Worm (Caenorhabditis elegans) whole organism, L2 larva: ENCODE data around the gene med-2.

Experiments
- C34F6.9 ChIP-seq: fragments of 150-350 bp; optimal IDR thresholded peaks from 2 replicates; lab custom pipeline; 2014; ENCODE audit warnings: missing biosample characterization, missing genetic modification characterization
- F13H6.1 ChIP-seq: sonication (generic microtip); optimal IDR thresholded peaks from 2 replicates; lab custom pipeline; 2016; ENCODE audit warnings: missing genetic modification characterization, missing compliant biosample characterization
- R02D3.7 ChIP-seq: fragments of 150-350 bp; optimal IDR thresholded peaks from 2 replicates; lab custom pipeline; 2014; ENCODE audit warnings: missing biosample characterization, missing genetic modification characterization
- Y55F3AM.14 ChIP-seq: fragments of 200-800 bp; sonication (Bioruptor generic); optimal IDR thresholded peaks from 2 replicates; lab custom pipeline; 2018; ENCODE audit warnings: mild to moderate bottlenecking, missing genetic modification characterization, missing compliant biosample characterization
- ZK546.5 ChIP-seq: sonication (generic microtip); optimal IDR thresholded peaks from 2 replicates; lab custom pipeline; 2017; ENCODE audit warnings: missing biosample characterization, missing genetic modification characterization
- aly-2 ChIP-seq: fragments of 150-350 bp; optimal IDR thresholded peaks from 2 replicates; lab custom pipeline; 2014; ENCODE audit warnings: missing biosample characterization, missing genetic modification characterization
- ama-1 ChIP-seq: fragments of 150-350 bp; optimal IDR thresholded peaks from 2 replicates; lab custom pipeline; 2018; ENCODE audit warnings: inconsistent platforms
- ceh-16 ChIP-seq: fragments of 150-350 bp; optimal IDR thresholded peaks from 2 replicates; lab custom pipeline; 2014; ENCODE audit warnings: missing biosample characterization, missing genetic modification characterization
- ceh-82 ChIP-seq: fragments of 150-350 bp; optimal IDR thresholded peaks from 2 replicates; lab custom pipeline; 2014; ENCODE audit warnings: missing biosample characterization, missing genetic modification characterization
- crh-2 ChIP-seq: sonication (generic microtip); optimal IDR thresholded peaks from 2 replicates; lab custom pipeline; 2017; ENCODE audit warnings: missing biosample characterization, missing genetic modification characterization
- dmd-4 ChIP-seq: sonication (generic microtip); optimal IDR thresholded peaks from 2 replicates; lab custom pipeline; 2017; ENCODE audit warnings: missing biosample characterization, missing genetic modification characterization
- egl-27 ChIP-seq: sonication (generic microtip); optimal IDR thresholded peaks from 3 replicates; lab custom pipeline; 2017; ENCODE audit warnings: missing biosample characterization, missing genetic modification reagents, missing genetic modification characterization
- elt-3 ChIP-seq: sonication (generic microtip); optimal IDR thresholded peaks from 2 replicates; lab custom pipeline; 2017; ENCODE audit warnings: missing biosample characterization, missing genetic modification characterization
- gmeb-1 ChIP-seq: fragments of 150-350 bp; optimal IDR thresholded peaks from 2 replicates; lab custom pipeline; 2014; ENCODE audit warnings: missing biosample characterization, missing genetic modification characterization
- lin-11 ChIP-seq: fragments of 150-350 bp; sonication (generic microtip); optimal IDR thresholded peaks from 2 replicates; lab custom pipeline; 2014; ENCODE audit warnings: missing biosample characterization, missing genetic modification characterization, inconsistent platforms, mixed read lengths
- lin-13 ChIP-seq: fragments of 150-350 bp; optimal IDR thresholded peaks from 2 replicates; lab custom pipeline; 2014; ENCODE audit warnings: missing biosample characterization, missing genetic modification reagents, missing genetic modification characterization
- lsy-2 ChIP-seq, 2 experiments: fragments of 150-350 bp in 1 of 2; sonication (generic microtip) in 1 of 2; optimal IDR thresholded peaks; 2 replicates each; lab custom pipeline; 2014 to 2017; ENCODE audit warnings: missing biosample characterization in 2 of 2, missing genetic modification characterization in 2 of 2
- mab-5 ChIP-seq: fragments of 150-350 bp; optimal IDR thresholded peaks from 2 replicates; lab custom pipeline; 2014; ENCODE audit warnings: missing biosample characterization, missing genetic modification characterization
- mbf-1 ChIP-seq: sonication (generic microtip); optimal IDR thresholded peaks from 2 replicates; lab custom pipeline; 2017; ENCODE audit warnings: missing biosample characterization, missing genetic modification characterization
- nhr-10 ChIP-seq: sonication (generic microtip); optimal IDR thresholded peaks from 2 replicates; lab custom pipeline; 2017; ENCODE audit warnings: missing biosample characterization, missing genetic modification characterization
- nhr-11 ChIP-seq: fragments of 150-350 bp; optimal IDR thresholded peaks from 2 replicates; lab custom pipeline; 2014; ENCODE audit warnings: missing biosample characterization, missing genetic modification characterization
- nhr-12 ChIP-seq: fragments of 150-350 bp; optimal IDR thresholded peaks from 2 replicates; lab custom pipeline; 2014; ENCODE audit warnings: missing biosample characterization, missing genetic modification characterization
- nhr-129 ChIP-seq: fragments of 150-350 bp; optimal IDR thresholded peaks from 2 replicates; lab custom pipeline; 2014; ENCODE audit warnings: missing biosample characterization, missing genetic modification characterization
- nhr-21 ChIP-seq: fragments of 150-350 bp; optimal IDR thresholded peaks from 2 replicates; lab custom pipeline; 2014; ENCODE audit warnings: missing biosample characterization, missing genetic modification characterization
- nhr-237 ChIP-seq: fragments of 150-350 bp; optimal IDR thresholded peaks from 2 replicates; lab custom pipeline; 2014; ENCODE audit warnings: missing biosample characterization, missing genetic modification characterization
- nhr-6 ChIP-seq: fragments of 150-350 bp; optimal IDR thresholded peaks from 2 replicates; lab custom pipeline; 2014; ENCODE audit warnings: missing biosample characterization, missing genetic modification characterization
- nhr-77 ChIP-seq: fragments of 150-350 bp; optimal IDR thresholded peaks from 2 replicates; lab custom pipeline; 2014; ENCODE audit warnings: missing biosample characterization, missing genetic modification characterization
- peb-1 ChIP-seq: fragments of 150-350 bp; optimal IDR thresholded peaks from 2 replicates; lab custom pipeline; 2014; ENCODE audit warnings: missing biosample characterization, missing genetic modification characterization
- sem-4 ChIP-seq: fragments of 150-350 bp; optimal IDR thresholded peaks from 2 replicates; lab custom pipeline; 2014; ENCODE audit warnings: missing biosample characterization, missing genetic modification reagents, missing genetic modification characterization
- skn-1 ChIP-seq: sonication (generic microtip); optimal IDR thresholded peaks from 2 replicates; lab custom pipeline; 2017; ENCODE audit warnings: missing biosample characterization, missing genetic modification characterization
- sma-3 ChIP-seq: sonication (generic microtip); optimal IDR thresholded peaks from 2 replicates; lab custom pipeline; 2016; ENCODE audit warnings: missing genetic modification reagents, missing genetic modification characterization, missing compliant biosample characterization
- sma-9 ChIP-seq, 2 experiments: fragments of 150-350 bp in 1 of 2; sonication (generic microtip) in 1 of 2; optimal IDR thresholded peaks; 2 replicates each; lab custom pipeline; 2014 to 2016; ENCODE audit warnings: missing genetic modification characterization in 2 of 2, mild to moderate bottlenecking in 1 of 2, missing biosample characterization in 1 of 2, missing compliant biosample characterization in 1 of 2, missing genetic modification reagents in 1 of 2, moderate library complexity in 1 of 2
- snpc-4 ChIP-seq: fragments of 150-350 bp; optimal IDR thresholded peaks from 2 replicates; lab custom pipeline; 2014; ENCODE audit warnings: missing biosample characterization, missing genetic modification characterization
- unc-39 ChIP-seq: fragments of 150-350 bp; optimal IDR thresholded peaks from 2 replicates; lab custom pipeline; 2014; ENCODE audit warnings: missing biosample characterization, missing genetic modification characterization
- unc-55 ChIP-seq: fragments of 150-350 bp; sonication (generic microtip); optimal IDR thresholded peaks from 3 replicates; lab custom pipeline; 2014; ENCODE audit warnings: missing biosample characterization, missing genetic modification reagents, missing genetic modification characterization
- unc-62 ChIP-seq: fragments of 150-350 bp; optimal IDR thresholded peaks from 2 replicates; lab custom pipeline; 2014; ENCODE audit warnings: missing biosample characterization, missing genetic modification reagents, missing genetic modification characterization
- zag-1 ChIP-seq: fragments of 150-350 bp; optimal IDR thresholded peaks from 2 replicates; lab custom pipeline; 2014; ENCODE audit warnings: missing biosample characterization, missing genetic modification characterization
- ztf-1 ChIP-seq: fragments of 200-800 bp; sonication (Bioruptor generic); conservative IDR thresholded peaks from 2 replicates; pipeline ENCODE4 v1.3.6; 2022; ENCODE audit warnings: missing genetic modification characterization, missing compliant biosample characterization
- ztf-11 ChIP-seq: sonication (generic microtip); optimal IDR thresholded peaks from 2 replicates; lab custom pipeline; 2017; ENCODE audit warnings: missing biosample characterization, missing genetic modification characterization

med-2 gene

DNA sequence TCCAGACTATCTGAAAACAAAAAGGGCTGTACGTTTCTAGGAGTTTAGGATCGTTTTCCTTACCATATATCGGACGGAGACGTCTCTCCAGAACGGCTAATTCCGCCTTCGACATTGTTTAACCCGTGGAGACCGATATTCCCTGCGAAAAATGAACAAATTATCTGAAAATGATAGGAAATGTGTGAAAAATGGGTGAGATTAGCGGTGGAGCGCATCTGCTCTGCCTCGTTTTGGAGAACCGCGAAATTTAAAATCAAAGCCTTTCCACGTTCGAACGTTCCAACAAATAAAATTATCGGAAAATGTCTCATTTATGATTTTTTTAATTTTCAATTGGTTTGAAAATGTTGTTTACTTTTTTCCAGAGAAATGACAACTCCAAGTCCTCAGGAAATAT, 15.0 kb upstream of the med-2 start, which contains the start of the genes cra-1 and kbp-1:
Gene cra-1, minus strand, starts transcription at position 193 of the 400 bp plus-strand sequence.
Gene kbp-1, plus strand, starts transcription at position 366 of the 400 bp plus-strand sequence.
- peak; percentile 66 for TF ChIP-seq C34F6.9 (tag; lab: Kevin White, UChicago)
- no peak for TF ChIP-seq nhr-21 (tag; lab: Kevin White, UChicago)
- TF ChIP-seq gmeb-1 = peak; percentile 83
- no peak for TF ChIP-seq F13H6.1 (tag; lab: Kevin White, UChicago)
- TF ChIP-seq nhr-129 = peak; percentile 70
- TF ChIP-seq lsy-2 (tag; optimal IDR thresholded peaks at IDR 0.05; lab: Kevin White, UChicago) = peak; percentile 1 to 59
- TF ChIP-seq unc-55 (GFP tag; lab: Kevin White, UChicago) = peak; percentile 64
- peak; percentile 17 for TF ChIP-seq lin-13 (GFP tag; lab: Kevin White, UChicago)
- peak; percentile 8 for TF ChIP-seq crh-2 (tag; lab: Kevin White, UChicago)

DNA sequence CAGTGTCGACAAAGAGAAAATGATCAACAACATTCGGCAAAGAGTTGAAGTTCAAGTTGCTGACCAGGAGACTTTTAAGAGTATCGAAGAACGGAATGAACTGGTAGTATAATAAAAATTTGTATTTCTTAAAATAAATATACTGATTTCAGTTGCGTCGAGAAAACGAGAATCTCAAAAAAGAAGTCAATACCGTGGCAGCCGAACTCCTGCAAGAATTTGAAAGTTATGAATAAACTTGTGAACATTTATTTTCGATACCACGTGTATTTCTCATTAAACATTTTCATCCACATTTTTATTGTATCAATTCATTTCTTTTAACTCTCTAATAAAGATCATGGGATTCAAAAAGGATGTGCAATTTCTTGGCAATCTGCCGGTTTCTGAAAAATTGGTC, 14.3 kb upstream of the med-2 start, which contains the start of gene K04C2.8:
Gene K04C2.8, plus strand, starts transcription at position 301 of the 400 bp plus-strand sequence.
- no peak for TF ChIP-seq zag-1 (tag; lab: Kevin White, UChicago)
- no peak for TF ChIP-seq ceh-82 (tag; lab: Kevin White, UChicago)
- no peak for TF ChIP-seq crh-2 (tag; lab: Kevin White, UChicago)
- no peak for TF ChIP-seq sma-9 (GFP tag; optimal IDR thresholded peaks at IDR 0.05; lab: Kevin White, UChicago)
- no peak for TF ChIP-seq sma-9 (tag; optimal IDR thresholded peaks at IDR 0.05; lab: Kevin White, UChicago)

DNA sequence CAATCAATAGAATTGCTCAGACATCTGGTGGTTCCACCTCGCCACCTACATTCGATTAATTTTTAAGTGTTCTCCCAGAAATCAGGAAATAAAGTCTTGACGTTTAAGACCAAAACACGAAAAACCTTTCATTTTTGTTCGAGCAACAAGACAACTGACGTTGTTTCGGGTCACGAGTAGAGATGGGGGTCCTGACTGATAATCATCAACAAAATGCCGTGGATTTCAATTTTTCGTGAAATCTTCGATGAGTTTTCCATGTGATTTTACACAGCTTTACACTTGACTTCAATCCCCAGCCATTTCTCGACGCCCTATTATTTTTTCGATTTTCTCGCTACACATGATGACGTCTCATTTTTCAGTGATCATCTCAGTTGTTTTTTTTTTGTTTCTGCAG, 13.2 kb upstream of the med-2 start:
- TF ChIP-seq nhr-77 (no peak), nhr-237 (tag; lab: Kevin White, UChicago) (no peak), mbf-1 (tag; lab: Kevin White, UChicago) (no peak), snpc-4 (tag; lab: Kevin White, UChicago) (no peak), F13H6.1 (tag; lab: Kevin White, UChicago) (peak; percentile 24), C34F6.9 (tag; lab: Kevin White, UChicago) (peak; percentile 12), ceh-16 (tag; lab: Kevin White, UChicago) (no peak), egl-27 (tag; lab: Kevin White, UChicago) (no peak), lsy-2 (tag; optimal IDR thresholded peaks at IDR 0.05; lab: Kevin White, UChicago) (peak in 1 of 2 experiments; percentile 47), nhr-129 (peak; percentile 69), zag-1 (tag; lab: Kevin White, UChicago) (no peak), sma-9 (GFP tag; optimal IDR thresholded peaks at IDR 0.05; lab: Kevin White, UChicago) (peak; percentile 34), sma-9 (tag; optimal IDR thresholded peaks at IDR 0.05; lab: Kevin White, UChicago) (no peak)

DNA sequence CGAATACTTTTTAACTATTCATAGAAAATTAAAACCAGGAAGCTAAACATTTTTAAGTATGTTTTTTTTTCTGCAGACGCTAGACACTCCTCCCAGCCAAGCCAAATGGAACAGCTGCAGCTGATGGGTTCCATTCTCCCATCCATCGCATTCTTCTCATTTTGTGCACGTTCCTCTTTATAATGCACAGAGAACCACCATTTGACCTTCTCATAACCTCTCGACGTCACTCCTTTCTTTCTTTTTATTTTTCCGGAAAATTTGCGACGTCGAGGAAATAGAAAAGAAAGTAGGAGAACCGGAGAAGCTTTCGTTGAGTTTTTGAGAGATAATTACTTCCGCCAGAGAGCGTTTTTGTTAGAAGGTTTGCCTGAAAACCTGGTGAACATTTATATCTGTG, 12.6 kb upstream of the med-2 start:
- TF ChIP-seq unc-55 (GFP tag; lab: Kevin White, UChicago) (no peak), sem-4 (tag; lab: Kevin White, UChicago) (peak; percentile 23), lin-13 (GFP tag; lab: Kevin White, UChicago) (peak; percentile 27), ztf-1 (no peak), unc-39 (tag; lab: Kevin White, UChicago) (no peak), sma-9 (GFP tag; optimal IDR thresholded peaks at IDR 0.05; lab: Kevin White, UChicago) (peak; percentile 27), sma-9 (tag; optimal IDR thresholded peaks at IDR 0.05; lab: Kevin White, UChicago) (no peak), F13H6.1 (tag; lab: Kevin White, UChicago) (peak; percentile 40), C34F6.9 (tag; lab: Kevin White, UChicago) (peak; percentile 25), nhr-129 (peak; percentile 37), ama-1 (peak; percentile 66), lsy-2 (tag; optimal IDR thresholded peaks at IDR 0.05; lab: Kevin White, UChicago) (peak in 1 of 2 experiments; percentile 23), aly-2 (tag; lab: Kevin White, UChicago) (no peak), R02D3.7 (tag; lab: Kevin White, UChicago) (no peak), ceh-82 (tag; lab: Kevin White, UChicago) (no peak)

DNA sequence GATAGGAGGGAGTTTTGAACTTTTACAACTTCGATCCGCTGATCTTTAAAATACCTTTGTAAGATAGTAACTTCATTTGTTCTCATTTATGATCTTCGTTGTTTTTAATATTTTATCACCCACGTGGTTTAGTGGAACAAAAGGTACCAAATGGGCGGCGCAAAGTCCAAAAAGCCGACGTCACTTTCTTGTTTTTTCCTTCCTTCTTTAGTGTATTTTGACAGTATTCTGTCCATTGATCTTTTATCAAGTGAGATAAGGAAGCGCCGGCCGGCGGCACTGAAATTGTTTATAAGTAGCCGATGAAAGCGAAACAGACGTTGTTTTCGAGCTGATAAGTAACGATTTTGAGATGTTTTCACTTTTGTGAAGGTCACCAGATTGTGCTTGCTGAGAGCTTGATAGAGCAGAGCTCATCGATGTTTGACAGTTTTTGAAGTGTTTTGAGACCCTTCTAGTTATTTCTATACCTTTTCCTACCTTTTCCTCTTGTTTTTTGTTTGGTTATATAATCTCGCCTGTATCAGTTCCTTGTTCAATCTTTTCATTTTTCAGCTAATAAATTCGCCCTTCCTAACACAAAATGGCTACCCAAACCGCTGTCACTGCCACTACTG, 11.7 kb upstream of the med-2 start, which contains the start of gene K04C2.3:
Gene K04C2.3, plus strand, starts transcription at position 556 of the 617 bp plus-strand sequence.
- TF ChIP-seq nhr-12 (no peak), crh-2 (tag; lab: Kevin White, UChicago) (peak; percentile 29), ama-1 (no peak), sma-9 (GFP tag; optimal IDR thresholded peaks at IDR 0.05; lab: Kevin White, UChicago) (peak; percentile 70), sma-9 (tag; optimal IDR thresholded peaks at IDR 0.05; lab: Kevin White, UChicago) (no peak), egl-27 (tag; lab: Kevin White, UChicago) (no peak), unc-55 (GFP tag; lab: Kevin White, UChicago) (no peak), lin-13 (GFP tag; lab: Kevin White, UChicago) (no peak), dmd-4 (tag; lab: Kevin White, UChicago) (no peak), Y55F3AM.14 (GFP tag; lab: Kevin White, UChicago) (no peak), mab-5 (tag; lab: Kevin White, UChicago) (no peak), ztf-11 (tag; lab: Kevin White, UChicago) (no peak), lsy-2 (tag; optimal IDR thresholded peaks at IDR 0.05; lab: Kevin White, UChicago) (peak in 1 of 2 experiments; percentile 10), ztf-1 (no peak), skn-1 (no peak), lin-11 (tag; lab: Kevin White, UChicago) (no peak), nhr-6 (tag; lab: Kevin White, UChicago) (no peak), peb-1 (tag; lab: Kevin White, UChicago) (no peak), aly-2 (tag; lab: Kevin White, UChicago) (no peak), sma-3 (GFP tag; lab: Kevin White, UChicago) (no peak), F13H6.1 (tag; lab: Kevin White, UChicago) (no peak), sem-4 (tag; lab: Kevin White, UChicago) (no peak), nhr-129 (no peak), ZK546.5 (tag; lab: Kevin White, UChicago) (no peak), elt-3 (no peak), unc-39 (tag; lab: Kevin White, UChicago) (no peak), nhr-10 (tag; lab: Kevin White, UChicago) (no peak), nhr-11 (tag; lab: Kevin White, UChicago) (no peak), C34F6.9 (tag; lab: Kevin White, UChicago) (no peak), unc-62 (GFP tag; lab: Kevin White, UChicago) (no peak)
